Worm (Caenorhabditis elegans) whole organism, young adult: ENCODE measurements around the gene irk-1.

ENCODE experiments used
- B0019.2 ChIP-seq: fragments of 200-800 bp; sonication (Bioruptor generic); conservative IDR thresholded peaks from 2 replicates; pipeline ENCODE4 v1.3.6; 2022; ENCODE audit warnings: missing genetic modification reagents, missing genetic modification characterization, missing compliant biosample characterization
- B0035.1 ChIP-seq: sonication (generic microtip); optimal IDR thresholded peaks from 2 replicates; lab custom pipeline; 2016; ENCODE audit warnings: missing genetic modification characterization, mild to moderate bottlenecking, missing compliant biosample characterization, missing genotype, missing genetic modification reagents
- B0261.1 ChIP-seq: sonication (generic microtip); optimal IDR thresholded peaks from 2 replicates; lab custom pipeline; 2016; ENCODE audit warnings: mild to moderate bottlenecking, missing genetic modification characterization, moderate library complexity, missing compliant biosample characterization
- B0336.3 ChIP-seq: fragments of 200-800 bp; sonication (Bioruptor generic); IDR thresholded peaks from 2 replicates; pipeline ENCODE4 v1.3.6; 2022; ENCODE audit warnings: missing genetic modification characterization, missing compliant biosample characterization
- C06A6.2 ChIP-seq: fragments of 200-800 bp; sonication (Bioruptor generic); conservative IDR thresholded peaks from 2 replicates; pipeline ENCODE4 v1.3.6; 2022; ENCODE audit warnings: missing genetic modification characterization, missing compliant biosample characterization
- F10E7.11 ChIP-seq: sonication (generic microtip); optimal IDR thresholded peaks from 2 replicates; lab custom pipeline; 2017; ENCODE audit warnings: mild to moderate bottlenecking, missing genetic modification characterization, moderate library complexity, missing compliant biosample characterization
- F37B4.10 ChIP-seq: fragments of 200-800 bp; sonication (Bioruptor generic); IDR thresholded peaks from 2 replicates; pipeline ENCODE4 v1.3.6; 2022; ENCODE audit warnings: missing genetic modification characterization, missing compliant biosample characterization
- F52B5.7 ChIP-seq: sonication (generic microtip); optimal IDR thresholded peaks from 2 replicates; lab custom pipeline; 2016; ENCODE audit warnings: mild to moderate bottlenecking, missing genetic modification characterization, missing compliant biosample characterization
- F57C9.4 ChIP-seq: sonication (generic microtip); optimal IDR thresholded peaks from 2 replicates; lab custom pipeline; 2017; ENCODE audit warnings: mild to moderate bottlenecking, missing genetic modification characterization, missing compliant biosample characterization
- Y56A3A.18 ChIP-seq: fragments of 200-800 bp; sonication (Bioruptor generic); IDR thresholded peaks from 2 replicates; pipeline ENCODE4 v1.3.6; 2022; ENCODE audit warnings: missing genetic modification reagents, missing genetic modification characterization, missing compliant biosample characterization
- Y67H2A.10 ChIP-seq: fragments of 200-800 bp; sonication (Bioruptor generic); conservative IDR thresholded peaks from 2 replicates; pipeline ENCODE4 v1.3.6; 2022; ENCODE audit warnings: missing genetic modification reagents, missing genetic modification characterization, missing compliant biosample characterization
- ZK185.1 ChIP-seq: sonication (generic microtip); optimal IDR thresholded peaks from 2 replicates; lab custom pipeline; 2016; ENCODE audit warnings: mild to moderate bottlenecking, missing genetic modification characterization, missing compliant biosample characterization; ENCODE audit not compliant: poor library complexity, severe bottlenecking
- akir-1 ChIP-seq: fragments of 200-800 bp; sonication (Bioruptor generic); optimal IDR thresholded peaks from 2 replicates; lab custom pipeline; 2018; ENCODE audit warnings: mild to moderate bottlenecking, missing genetic modification characterization, moderate library complexity, missing compliant biosample characterization
- athp-1 ChIP-seq: sonication (generic microtip); optimal IDR thresholded peaks from 2 replicates; lab custom pipeline; 2017; ENCODE audit warnings: mild to moderate bottlenecking, missing genetic modification characterization, missing compliant biosample characterization
- attf-5 ChIP-seq: fragments of 200-800 bp; sonication (Bioruptor generic); optimal IDR thresholded peaks from 2 replicates; lab custom pipeline; 2018; ENCODE audit warnings: mild to moderate bottlenecking, missing genetic modification characterization, missing compliant biosample characterization
- cebp-1 ChIP-seq, 2 experiments: fragments of 200-800 bp in 1 of 2; sonication (Bioruptor generic) in 1 of 2; sonication (generic microtip) in 1 of 2; IDR thresholded peaks in 1 of 2; optimal IDR thresholded peaks in 1 of 2; 2 replicates each; pipeline versions ENCODE4 v1.3.6 to Lab custom; 2017 to 2022; ENCODE audit warnings: missing compliant biosample characterization in 2 of 2, missing genetic modification characterization in 2 of 2, mild to moderate bottlenecking in 1 of 2, missing genetic modification reagents in 1 of 2, moderate library complexity in 1 of 2
- ceh-27 ChIP-seq: fragments of 200-800 bp; sonication (Bioruptor generic); optimal IDR thresholded peaks from 2 replicates; lab custom pipeline; 2018; ENCODE audit warnings: mild to moderate bottlenecking, missing genetic modification characterization, moderate library complexity, missing compliant biosample characterization
- die-1 ChIP-seq: sonication (generic microtip); optimal IDR thresholded peaks from 2 replicates; lab custom pipeline; 2016; ENCODE audit warnings: missing genotype, mild to moderate bottlenecking, missing genetic modification characterization, missing compliant biosample characterization
- dpl-1 ChIP-seq: fragments of 150-350 bp; optimal IDR thresholded peaks from 2 replicates; lab custom pipeline; 2014; ENCODE audit warnings: missing biosample characterization, missing genetic modification reagents, missing genetic modification characterization
- ekl-4 ChIP-seq: fragments of 200-800 bp; sonication (Bioruptor generic); IDR thresholded peaks from 2 replicates; pipeline ENCODE4 v1.3.6; 2022; ENCODE audit warnings: missing genetic modification reagents, missing genetic modification characterization, missing compliant biosample characterization
- him-1 ChIP-seq: sonication (generic microtip); optimal IDR thresholded peaks from 2 replicates; lab custom pipeline; 2016; ENCODE audit warnings: missing genotype, missing genetic modification reagents, missing genetic modification characterization, missing compliant biosample characterization
- hmg-20 ChIP-seq: fragments of 200-800 bp; sonication (Bioruptor generic); IDR thresholded peaks from 2 replicates; pipeline ENCODE4 v1.3.6; 2022; ENCODE audit warnings: missing genetic modification reagents, missing genetic modification characterization, missing compliant biosample characterization
- lin-26 ChIP-seq: fragments of 200-800 bp; sonication (Bioruptor generic); IDR thresholded peaks from 2 replicates; pipeline ENCODE4 v1.3.6; 2022; ENCODE audit warnings: missing genetic modification reagents, missing genetic modification characterization, missing compliant biosample characterization
- lin-54 ChIP-seq: fragments of 200-800 bp; sonication (Bioruptor generic); optimal IDR thresholded peaks from 2 replicates; lab custom pipeline; 2018; ENCODE audit warnings: mild to moderate bottlenecking, missing genetic modification characterization, missing compliant biosample characterization
- lir-1 ChIP-seq: fragments of 200-800 bp; sonication (Bioruptor generic); conservative IDR thresholded peaks from 2 replicates; pipeline ENCODE4 v1.3.6; 2022; ENCODE audit warnings: missing genetic modification reagents, missing genetic modification characterization, missing compliant biosample characterization
- mel-28 ChIP-seq: sonication (generic microtip); optimal IDR thresholded peaks from 2 replicates; lab custom pipeline; 2016; ENCODE audit warnings: borderline replicate concordance, mild to moderate bottlenecking, missing genetic modification characterization, missing compliant biosample characterization
- mes-4 ChIP-seq: sonication (generic microtip); optimal IDR thresholded peaks from 2 replicates; lab custom pipeline; 2016; ENCODE audit warnings: missing genotype, missing genetic modification characterization, missing compliant biosample characterization
- mxl-1 ChIP-seq: sonication (generic microtip); optimal IDR thresholded peaks from 2 replicates; lab custom pipeline; 2016; ENCODE audit warnings: missing genetic modification characterization, missing compliant biosample characterization
- nhr-120 ChIP-seq: fragments of 200-800 bp; sonication (Bioruptor generic); IDR thresholded peaks from 2 replicates; pipeline ENCODE4 v1.3.6; 2022; ENCODE audit warnings: missing genetic modification characterization, missing compliant biosample characterization
- nhr-27 ChIP-seq: fragments of 200-800 bp; sonication (Bioruptor generic); optimal IDR thresholded peaks from 2 replicates; lab custom pipeline; 2018; ENCODE audit warnings: mild to moderate bottlenecking, missing genetic modification characterization, moderate library complexity, missing compliant biosample characterization
- nhr-80 ChIP-seq: sonication (generic microtip); optimal IDR thresholded peaks from 2 replicates; lab custom pipeline; 2016; ENCODE audit warnings: missing genetic modification characterization, missing compliant biosample characterization
- pbrm-1 ChIP-seq: fragments of 200-800 bp; sonication (Bioruptor generic); IDR thresholded peaks from 2 replicates; pipeline ENCODE4 v1.3.6; 2022; ENCODE audit warnings: missing genetic modification reagents, missing genetic modification characterization, missing compliant biosample characterization
- pha-4 ChIP-seq: fragments of 150-350 bp; sonication (generic microtip); optimal IDR thresholded peaks from 2 replicates; lab custom pipeline; 2014; ENCODE audit warnings: missing biosample characterization, missing genetic modification reagents, missing genetic modification characterization
- rcor-1 ChIP-seq: fragments of 200-800 bp; sonication (Bioruptor generic); IDR thresholded peaks from 2 replicates; pipeline ENCODE4 v1.3.6; 2022; ENCODE audit warnings: missing genetic modification reagents, missing genetic modification characterization, missing compliant biosample characterization
- rec-8 ChIP-seq, 2 experiments: sonication (generic microtip); optimal IDR thresholded peaks; 2 replicates each; lab custom pipeline; 2016; ENCODE audit warnings: mild to moderate bottlenecking in 2 of 2, missing genetic modification characterization in 2 of 2, missing genetic modification reagents in 2 of 2, missing genotype in 2 of 2, missing biosample characterization in 1 of 2, missing compliant biosample characterization in 1 of 2, moderate library complexity in 1 of 2
- repo-1 ChIP-seq: sonication (generic microtip); optimal IDR thresholded peaks from 2 replicates; lab custom pipeline; 2017; ENCODE audit warnings: mild to moderate bottlenecking, missing genetic modification characterization, missing compliant biosample characterization
- sdz-38 ChIP-seq: sonication (generic microtip); optimal IDR thresholded peaks from 2 replicates; lab custom pipeline; 2016; ENCODE audit warnings: missing genotype, missing genetic modification characterization, missing compliant biosample characterization
- sea-2 ChIP-seq: fragments of 200-800 bp; sonication (Bioruptor generic); IDR thresholded peaks from 2 replicates; pipeline ENCODE4 v1.3.6; 2022; ENCODE audit warnings: missing genetic modification characterization, missing compliant biosample characterization
- snpc-1.1 ChIP-seq: sonication (generic microtip); optimal IDR thresholded peaks from 2 replicates; lab custom pipeline; 2017; ENCODE audit warnings: missing genetic modification characterization, mild to moderate bottlenecking, missing compliant biosample characterization, antibody characterized with exemption, moderate library complexity, missing genotype, missing genetic modification reagents; ENCODE audit not compliant: insufficient read depth
- tbx-9 ChIP-seq: sonication (generic microtip); optimal IDR thresholded peaks from 2 replicates; lab custom pipeline; 2016; ENCODE audit warnings: borderline replicate concordance, missing genetic modification characterization, inconsistent platforms, missing compliant biosample characterization
- unc-62 ChIP-seq: fragments of 150-350 bp; optimal IDR thresholded peaks from 2 replicates; lab custom pipeline; 2014; ENCODE audit warnings: missing biosample characterization, missing genetic modification reagents, missing genetic modification characterization
- xnd-1 ChIP-seq: sonication (generic microtip); optimal IDR thresholded peaks from 2 replicates; lab custom pipeline; 2016; ENCODE audit warnings: missing genotype, missing genetic modification reagents, missing genetic modification characterization, missing compliant biosample characterization
- ztf-25 ChIP-seq: fragments of 200-800 bp; sonication (Bioruptor generic); IDR thresholded peaks from 2 replicates; pipeline ENCODE4 v1.3.6; 2022; ENCODE audit warnings: missing genetic modification reagents, missing genetic modification characterization, missing compliant biosample characterization
- ztf-26 ChIP-seq: sonication (generic microtip); optimal IDR thresholded peaks from 2 replicates; lab custom pipeline; 2017; ENCODE audit warnings: missing genetic modification characterization, missing compliant biosample characterization
- ztf-28 ChIP-seq: fragments of 200-800 bp; sonication (Bioruptor generic); IDR thresholded peaks from 2 replicates; pipeline ENCODE4 v1.3.6; 2022; ENCODE audit warnings: missing genetic modification reagents, missing genetic modification characterization, missing compliant biosample characterization
- ztf-6 ChIP-seq: fragments of 200-800 bp; sonication (Bioruptor generic); IDR thresholded peaks from 2 replicates; pipeline ENCODE4 v1.3.6; 2022; ENCODE audit warnings: missing genetic modification reagents, missing genetic modification characterization, missing compliant biosample characterization

Gene irk-1

DNA sequence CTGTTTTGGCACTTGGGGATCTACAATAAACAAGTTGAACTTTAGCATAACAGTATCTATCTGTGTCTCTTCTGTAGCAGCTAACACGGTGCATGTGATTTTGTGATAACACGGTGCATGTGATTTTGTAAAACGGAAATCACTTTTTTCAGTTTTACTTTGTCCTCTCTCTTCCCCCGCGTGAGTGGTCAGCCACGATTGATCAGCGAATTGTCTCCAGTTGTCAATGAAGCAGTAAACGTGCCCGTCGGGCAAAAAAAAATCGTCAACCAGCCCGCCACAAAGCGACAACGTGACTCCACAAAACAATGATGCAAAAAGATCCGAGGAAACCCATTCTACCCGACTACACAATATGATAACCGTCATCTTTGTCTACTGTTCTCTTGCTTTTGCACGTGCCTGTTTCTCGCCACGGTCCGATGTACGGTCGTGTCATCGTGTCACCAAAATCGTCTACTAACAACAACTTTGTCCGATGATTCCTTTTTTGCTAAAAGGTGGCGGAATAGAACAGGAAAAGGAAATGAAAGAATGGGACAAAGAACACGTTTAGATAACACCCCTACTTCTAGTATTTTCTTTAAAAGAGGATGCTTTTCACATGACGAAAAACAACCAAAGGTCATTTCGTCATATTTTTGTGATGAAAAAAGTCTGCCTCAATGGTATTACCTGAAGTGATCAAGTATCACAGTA lies 28.6 kb downstream of the irk-1 start (continued):
- 0 out of 2 replicates have a peak, but pooled peaks have one; percentile 16 for TF ChIP-seq cebp-1 (GFP tag; IDR thresholded peaks at IDR 0.05; lab: Robert Waterston, UW)
- peak; percentile 73 for TF ChIP-seq cebp-1 (tag; optimal IDR thresholded peaks at IDR 0.05; lab: Kevin White, UChicago)
- no peak for TF ChIP-seq ceh-27
- TF ChIP-seq lin-54 (GFP tag; lab: Kevin White, UChicago) = peak; percentile 30
- TF ChIP-seq F57C9.4 (tag; lab: Kevin White, UChicago) = no peak
- TF ChIP-seq B0336.3 = no peak; the same call in none of the 2 replicates
- no peak for TF ChIP-seq B0035.1 (tag; lab: Kevin White, UChicago)
- no peak for TF ChIP-seq nhr-27 (tag; lab: Kevin White, UChicago)
- no peak for TF ChIP-seq him-1 (tag; lab: Kevin White, UChicago)
- TF ChIP-seq sdz-38 (tag; lab: Kevin White, UChicago) = no peak
- TF ChIP-seq ekl-4 (GFP tag; lab: Robert Waterston, UW) = peak; percentile 20; the same call in 1 of the 2 replicates
- TF ChIP-seq xnd-1 (tag; lab: Kevin White, UChicago) = no peak
- TF ChIP-seq mxl-1 (tag; lab: Kevin White, UChicago) = no peak
- TF ChIP-seq lin-26 (GFP tag; lab: Robert Waterston, UW) = 0 out of 2 replicates have a peak, but pooled peaks have one; percentile 24
- peak; percentile 63 for TF ChIP-seq die-1 (tag; lab: Kevin White, UChicago)
- TF ChIP-seq rec-8 (tag; optimal IDR thresholded peaks at IDR 0.05; lab: Kevin White, UChicago) = no peak
- no peak for TF ChIP-seq Y56A3A.18 (GFP tag; lab: Robert Waterston, UW)
- no peak for TF ChIP-seq dpl-1
- TF ChIP-seq F10E7.11 = no peak
- no peak for TF ChIP-seq pha-4 (tag; lab: Kevin White, UChicago)
- no peak for TF ChIP-seq mel-28 (tag; lab: Kevin White, UChicago)
- no peak for TF ChIP-seq athp-1 (tag; lab: Kevin White, UChicago)
- TF ChIP-seq tbx-9 = no peak
- peak; percentile 65 for TF ChIP-seq repo-1 (tag; lab: Kevin White, UChicago)
- TF ChIP-seq sea-2 (GFP tag; lab: Robert Waterston, UW) = peak; percentile 62; the same call in 1 of the 2 replicates
- TF ChIP-seq nhr-80 (tag; lab: Kevin White, UChicago) = peak; percentile 84
- no peak for TF ChIP-seq F37B4.10 (GFP tag; lab: Robert Waterston, UW)
- TF ChIP-seq Y67H2A.10 (GFP tag; lab: Robert Waterston, UW) = no peak
- peak; percentile 74 for TF ChIP-seq lir-1 (GFP tag; lab: Robert Waterston, UW)
- TF ChIP-seq B0019.2 (GFP tag; lab: Robert Waterston, UW) = no peak
- TF ChIP-seq attf-5 (GFP tag; lab: Kevin White, UChicago) = peak; percentile 2
- peak; percentile 45; the same call in 1 of the 2 replicates for TF ChIP-seq pbrm-1 (GFP tag; lab: Robert Waterston, UW)

DNA sequence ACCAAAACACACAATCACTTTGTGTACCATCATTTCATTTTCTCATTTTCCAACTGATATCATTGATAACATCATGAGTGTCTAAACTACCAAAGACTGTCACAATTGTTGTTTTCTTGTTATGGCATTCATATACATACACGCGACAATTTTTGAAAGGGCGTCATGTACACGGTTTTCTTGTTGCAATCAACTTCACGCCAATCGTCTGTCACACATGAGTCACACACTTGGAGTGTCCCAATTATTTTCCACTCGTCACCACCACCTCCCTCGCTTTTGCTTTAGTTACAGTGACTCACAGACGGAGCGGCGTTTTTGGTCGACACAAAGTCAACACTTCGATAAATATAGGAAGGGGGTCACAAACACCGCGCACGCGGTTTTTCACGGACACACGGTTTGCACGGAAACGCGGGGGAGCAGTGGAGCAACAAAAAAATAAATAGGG lies 30.0 kb downstream of the irk-1 start:
- no peak for TF ChIP-seq ztf-28 (GFP tag; lab: Robert Waterston, UW)
- TF ChIP-seq mes-4 (tag; lab: Kevin White, UChicago) = no peak
- TF ChIP-seq hmg-20 = no peak
- TF ChIP-seq B0261.1 = no peak
- peak; percentile 42 for TF ChIP-seq ZK185.1 (tag; lab: Kevin White, UChicago)
- no peak for TF ChIP-seq athp-1 (tag; lab: Kevin White, UChicago)
- TF ChIP-seq ztf-6 (GFP tag; lab: Robert Waterston, UW) = no peak
- no peak for TF ChIP-seq F52B5.7
- no peak for TF ChIP-seq ztf-25 (GFP tag; lab: Robert Waterston, UW)
- peak; percentile 7 for TF ChIP-seq ztf-26 (tag; lab: Kevin White, UChicago)
- TF ChIP-seq F10E7.11 = no peak
- no peak for TF ChIP-seq nhr-120 (GFP tag; lab: Robert Waterston, UW)
- TF ChIP-seq rec-8 (tag; optimal IDR thresholded peaks at IDR 0.05; lab: Kevin White, UChicago) = no peak
- TF ChIP-seq akir-1 (GFP tag; lab: Kevin White, UChicago) = no peak
- TF ChIP-seq mxl-1 (tag; lab: Kevin White, UChicago) = no peak
- TF ChIP-seq C06A6.2 (GFP tag; lab: Robert Waterston, UW) = peak; percentile 47
- no peak for TF ChIP-seq sdz-38 (tag; lab: Kevin White, UChicago)
- TF ChIP-seq rcor-1 (GFP tag; lab: Robert Waterston, UW) = no peak
- no peak for TF ChIP-seq snpc-1.1 (tag; lab: Kevin White, UChicago)
- TF ChIP-seq unc-62 (GFP tag; lab: Kevin White, UChicago) = peak; percentile 77
